Fruit fly (Drosophila melanogaster): Measurements from ENCODE around the gene disco-r.

The disco-r gene

DNA sequence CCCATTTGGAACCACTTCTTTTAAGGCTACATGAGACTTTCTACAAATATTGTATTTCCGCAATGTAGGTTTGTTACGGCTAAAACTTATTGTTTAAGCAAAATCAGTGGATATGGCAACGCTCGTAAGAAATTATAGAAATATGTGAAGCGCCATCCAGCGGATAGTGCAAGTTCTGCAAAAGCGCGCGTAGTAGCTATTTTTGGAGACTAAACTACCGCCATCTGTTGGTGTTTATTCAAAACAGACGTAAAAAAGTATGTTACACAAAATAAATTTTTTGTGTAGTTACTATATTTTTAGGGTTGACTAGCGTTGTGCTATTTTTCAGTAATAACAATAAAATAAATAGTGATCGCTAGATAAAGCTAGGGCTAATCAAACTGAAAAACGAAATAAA is 43.1 kb downstream of the disco-r start (continued):
- TF ChIP-seq lov (optimal IDR thresholded peaks at IDR 0.05) (no peak), lov (GFP tag; IDR thresholded peaks at IDR 0.05) (0 out of 3 replicates have a peak, but pooled peaks have one; percentile 6), trh (GFP tag; optimal IDR thresholded peaks at IDR 0.05) (no peak), rib (GFP tag; IDR thresholded peaks at IDR 0.05) (0 out of 2 replicates have a peak, but pooled peaks have one; percentile 18), CG2199 (GFP tag; IDR thresholded peaks at IDR 0.05) (peak; percentile 50; the same call in 1 of the 3 replicates), mam (GFP tag; optimal IDR thresholded peaks at IDR 0.05) (peak; percentile 60), gem (tag; optimal IDR thresholded peaks at IDR 0.05) (peak; percentile 19), CG15269 (tag; optimal IDR thresholded peaks at IDR 0.05) (no peak), crp (GFP tag; optimal IDR thresholded peaks at IDR 0.05) (no peak), CG14667 (GFP tag; IDR thresholded peaks at IDR 0.05) (peak; percentile 33; the same call in 1 of the 2 replicates), insv (GFP tag; optimal IDR thresholded peaks at IDR 0.05) (peak in 1 of 2 experiments; percentile 29), danr (GFP tag; IDR thresholded peaks at IDR 0.05) (0 out of 2 replicates have a peak, but pooled peaks have one; percentile 15), BEAF-32 (GFP tag; optimal IDR thresholded peaks at IDR 0.05) (no peak), CG1792 (GFP tag; optimal IDR thresholded peaks at IDR 0.05) (no peak), bcd (GFP tag; optimal IDR thresholded peaks at IDR 0.05) (no peak), Scr (GFP tag; IDR thresholded peaks at IDR 0.05; ENCODE audit: partially characterized antibody) (no peak), MTF-1 (GFP tag; optimal IDR thresholded peaks at IDR 0.05; ENCODE audit: borderline replicate concordance) (peak; percentile 36), H2.0 (GFP tag; IDR thresholded peaks at IDR 0.05) (peak; percentile 38; the same call in 1 of the 2 replicates), Hsf (GFP tag; optimal IDR thresholded peaks at IDR 0.05) (peak; percentile 3), CG7987 (GFP tag; optimal IDR thresholded peaks at IDR 0.05) (no peak), CG8290 (GFP tag; optimal IDR thresholded peaks at IDR 0.05) (peak; percentile 17), CG8290 (tag; optimal IDR thresholded peaks at IDR 0.05) (peak in 1 of 2 experiments; percentile 49), bbx (GFP tag; IDR thresholded peaks at IDR 0.05; ENCODE audit: partially characterized antibody) (peak; percentile 40; the same call in 1 of the 2 replicates), mirr (GFP tag; optimal IDR thresholded peaks at IDR 0.05) (peak; percentile 3), az2 (GFP tag; optimal IDR thresholded peaks at IDR 0.05) (peak; percentile 46), grn (GFP tag; optimal IDR thresholded peaks at IDR 0.05) (peak; percentile 50), lab (GFP tag; optimal IDR thresholded peaks at IDR 0.05) (no peak), Med (GFP tag) (peak; percentile 95), CG33213 (GFP tag; optimal IDR thresholded peaks at IDR 0.05) (peak; percentile 47), caup (GFP tag; optimal IDR thresholded peaks at IDR 0.05; ENCODE audit: severe bottlenecking) (no peak), prd (optimal IDR thresholded peaks at IDR 0.05) (no peak), prd (GFP tag; IDR thresholded peaks at IDR 0.05) (peak; percentile 51; the same call in 2 of the 3 replicates), cad (GFP tag; optimal IDR thresholded peaks at IDR 0.05) (no peak), E2f2 (GFP tag; IDR thresholded peaks at IDR 0.05) (peak; percentile 17; the same call in 1 of the 2 replicates), psq (GFP tag; optimal IDR thresholded peaks at IDR 0.05) (no peak), CG5953 (GFP tag; IDR thresholded peaks at IDR 0.05) (no peak), dm (GFP tag; optimal IDR thresholded peaks at IDR 0.05) (no peak), CG17328 (GFP tag; IDR thresholded peaks at IDR 0.05) (peak; percentile 5; the same call in 1 of the 2 replicates), Bgb (GFP tag; IDR thresholded peaks at IDR 0.05; ENCODE audit: partially characterized antibody) (peak; percentile 49; the same call in 1 of the 2 replicates), CG3281 (GFP tag; optimal IDR thresholded peaks at IDR 0.05) (no peak), CG4854 (GFP tag; optimal IDR thresholded peaks at IDR 0.05) (no peak), CG3726 (GFP tag; IDR thresholded peaks at IDR 0.05) (no peak), ERR (GFP tag; optimal IDR thresholded peaks at IDR 0.05) (no peak), Pdp1 (GFP tag; optimal IDR thresholded peaks at IDR 0.05) (peak; percentile 54 to 62), CG17829 (tag; optimal IDR thresholded peaks at IDR 0.05) (peak; percentile 48), ttk (GFP tag; IDR thresholded peaks at IDR 0.05) (no peak), CG16815 (GFP tag; optimal IDR thresholded peaks at IDR 0.05) (no peak), sens (GFP tag) (peak; percentile 80), vnd (GFP tag; IDR thresholded peaks at IDR 0.05; ENCODE audit: partially characterized antibody) (no peak), CG4730 (GFP tag; IDR thresholded peaks at IDR 0.05) (0 out of 2 replicates have a peak, but pooled peaks have one; percentile 27), nom (GFP tag; optimal IDR thresholded peaks at IDR 0.05) (no peak)

Measured in whole organism, embryonic.